Worm (Caenorhabditis elegans) whole organism, young adult: ENCODE results near the gene npr-20.

ENCODE experiments used
- B0019.2 ChIP-seq: fragments of 200-800 bp; sonication (Bioruptor generic); conservative IDR thresholded peaks from 2 replicates; pipeline ENCODE4 v1.3.6; 2022; ENCODE audit warnings: missing genetic modification reagents, missing genetic modification characterization, missing compliant biosample characterization
- F39B2.1 ChIP-seq: fragments of 200-800 bp; sonication (Bioruptor generic); IDR thresholded peaks from 2 replicates; pipeline ENCODE4 v1.3.6; 2022; ENCODE audit warnings: missing genetic modification reagents, missing genetic modification characterization, missing compliant biosample characterization
- Y56A3A.18 ChIP-seq: fragments of 200-800 bp; sonication (Bioruptor generic); IDR thresholded peaks from 2 replicates; pipeline ENCODE4 v1.3.6; 2022; ENCODE audit warnings: missing genetic modification reagents, missing genetic modification characterization, missing compliant biosample characterization
- Y79H2A.3 ChIP-seq: fragments of 200-800 bp; sonication (Bioruptor generic); conservative IDR thresholded peaks from 2 replicates; pipeline ENCODE4 v1.3.6; 2022; ENCODE audit warnings: missing genetic modification reagents, missing genetic modification characterization, missing compliant biosample characterization
- bed-2 ChIP-seq: fragments of 200-800 bp; sonication (Bioruptor generic); IDR thresholded peaks from 2 replicates; pipeline ENCODE4 v1.3.6; 2022; ENCODE audit warnings: missing genetic modification reagents, missing genetic modification characterization, missing compliant biosample characterization
- ccch-3 ChIP-seq: fragments of 200-800 bp; sonication (Bioruptor generic); optimal IDR thresholded peaks from 2 replicates; lab custom pipeline; 2018; ENCODE audit warnings: mild to moderate bottlenecking, missing genetic modification characterization, missing compliant biosample characterization
- fkh-3 ChIP-seq: sonication (generic microtip); optimal IDR thresholded peaks from 2 replicates; lab custom pipeline; 2016; ENCODE audit warnings: mild to moderate bottlenecking, missing genetic modification characterization, missing compliant biosample characterization
- lsl-1 ChIP-seq: fragments of 200-800 bp; sonication (Bioruptor generic); optimal IDR thresholded peaks from 2 replicates; lab custom pipeline; 2018; ENCODE audit warnings: mild to moderate bottlenecking, missing genetic modification characterization, moderate library complexity, missing compliant biosample characterization
- mxl-1 ChIP-seq: sonication (generic microtip); optimal IDR thresholded peaks from 2 replicates; lab custom pipeline; 2016; ENCODE audit warnings: missing genetic modification characterization, missing compliant biosample characterization
- pha-4 ChIP-seq: fragments of 150-350 bp; sonication (generic microtip); optimal IDR thresholded peaks from 2 replicates; lab custom pipeline; 2014; ENCODE audit warnings: missing biosample characterization, missing genetic modification reagents, missing genetic modification characterization
- snpc-4 ChIP-seq, 5 experiments: fragments of 150-350 bp in 1 of 5; sonication (generic microtip) in 4 of 5; optimal IDR thresholded peaks; 2 replicates each; lab custom pipeline; 2014 to 2018; ENCODE audit warnings: missing genetic modification characterization in 5 of 5, missing biosample characterization in 3 of 5, antibody characterized with exemption in 2 of 5, mild to moderate bottlenecking in 2 of 5, missing compliant biosample characterization in 2 of 5, missing genotype in 2 of 5, moderate library complexity in 2 of 5, missing genetic modification reagents in 1 of 5
- unc-130 ChIP-seq: sonication (generic microtip); optimal IDR thresholded peaks from 2 replicates; lab custom pipeline; 2016; ENCODE audit warnings: missing genetic modification reagents, missing genetic modification characterization, missing compliant biosample characterization
- ztf-6 ChIP-seq: fragments of 200-800 bp; sonication (Bioruptor generic); IDR thresholded peaks from 2 replicates; pipeline ENCODE4 v1.3.6; 2022; ENCODE audit warnings: missing genetic modification reagents, missing genetic modification characterization, missing compliant biosample characterization

ce11 chrII:8891606-8892005 is 26.6 kb upstream of the npr-20 start:
- TF ChIP-seq mxl-1 (tag; lab: Kevin White, UChicago) (no peak), pha-4 (tag; lab: Kevin White, UChicago) (no peak), lsl-1 (GFP tag; lab: Kevin White, UChicago) (no peak), F39B2.1 (no peak), B0019.2 (GFP tag; lab: Robert Waterston, UW) (no peak), ztf-6 (GFP tag; lab: Robert Waterston, UW) (no peak), ccch-3 (GFP tag; lab: Kevin White, UChicago) (no peak), Y79H2A.3 (GFP tag; lab: Robert Waterston, UW) (no peak), bed-2 (GFP tag; lab: Robert Waterston, UW) (no peak), unc-130 (GFP tag; lab: Kevin White, UChicago) (no peak), fkh-3 (no peak), Y56A3A.18 (GFP tag; lab: Robert Waterston, UW) (no peak), snpc-4 (GFP tag; optimal IDR thresholded peaks at IDR 0.05; lab: Kevin White, UChicago) (no peak), snpc-4 (tag; optimal IDR thresholded peaks at IDR 0.05; lab: Kevin White, UChicago) (no peak)
